Fruit fly (Drosophila melanogaster) whole organism, embryonic: ENCODE data around the gene CG13679.

Experiments
- Abd-B ChIP-seq: fragments of 200-800 bp; sonication (Bioruptor generic); optimal IDR thresholded peaks from 2 replicates; lab custom pipeline; 2018; ENCODE audit warnings: missing biosample characterization, mild to moderate bottlenecking, missing genetic modification characterization, moderate library complexity
- Aef1 ChIP-seq: fragments of 200-800 bp; sonication (Bioruptor generic); IDR thresholded peaks from 3 replicates; pipeline ENCODE4 v1.3.6; 2022; ENCODE audit warnings: missing biosample characterization, missing genetic modification characterization
- CG10543 ChIP-seq: fragments of 200-800 bp; sonication (Bioruptor generic); optimal IDR thresholded peaks from 3 replicates; lab custom pipeline; 2017; ENCODE audit warnings: missing biosample characterization, mild to moderate bottlenecking, missing genetic modification characterization, moderate library complexity
- CG12391 ChIP-seq: fragments of 200-800 bp; sonication (Bioruptor generic); optimal IDR thresholded peaks from 3 replicates; lab custom pipeline; 2018; ENCODE audit warnings: missing biosample characterization, mild to moderate bottlenecking, missing genetic modification characterization, moderate library complexity
- CG14667 ChIP-seq: fragments of 200-800 bp; sonication (Bioruptor generic); IDR thresholded peaks from 2 replicates; pipeline ENCODE4 v1.3.6; 2022; ENCODE audit warnings: missing biosample characterization, missing genetic modification characterization
- CG16813 ChIP-seq: fragments of 200-800 bp; sonication (Bioruptor generic); IDR thresholded peaks from 3 replicates; pipeline ENCODE4 v1.3.6; 2022; ENCODE audit warnings: missing biosample characterization, missing genetic modification characterization; ENCODE audit not compliant: partially characterized antibody
- CG17802 ChIP-seq: fragments of 200-800 bp; sonication (Bioruptor generic); optimal IDR thresholded peaks from 2 replicates; lab custom pipeline; 2018; ENCODE audit warnings: missing biosample characterization, mild to moderate bottlenecking, missing genetic modification characterization, moderate library complexity
- CG18011 ChIP-seq: fragments of 200-800 bp; sonication (Bioruptor generic); optimal IDR thresholded peaks from 2 replicates; lab custom pipeline; 2017; ENCODE audit warnings: missing biosample characterization, missing genetic modification characterization, mild to moderate bottlenecking, moderate library complexity, missing genotype
- CG2199 ChIP-seq: fragments of 200-800 bp; sonication (Bioruptor generic); IDR thresholded peaks from 3 replicates; pipeline ENCODE4 v1.3.6; 2022; ENCODE audit warnings: missing biosample characterization, missing genetic modification characterization
- CG2202 ChIP-seq: fragments of 200-800 bp; sonication (Bioruptor generic); optimal IDR thresholded peaks from 2 replicates; lab custom pipeline; 2018; ENCODE audit warnings: missing biosample characterization, mild to moderate bottlenecking, missing genetic modification characterization
- CG3065 ChIP-seq: fragments of 200-800 bp; sonication (Bioruptor generic); optimal IDR thresholded peaks from 2 replicates; lab custom pipeline; 2016; ENCODE audit warnings: missing biosample characterization, missing genetic modification characterization
- CG33557 ChIP-seq: fragments of 200-800 bp; sonication (Bioruptor generic); optimal IDR thresholded peaks from 2 replicates; lab custom pipeline; 2019; ENCODE audit warnings: missing biosample characterization, mild to moderate bottlenecking, missing genetic modification characterization, moderate library complexity
- CG3995 ChIP-seq: fragments of 200-800 bp; sonication (Bioruptor generic); optimal IDR thresholded peaks from 3 replicates; lab custom pipeline; 2016; ENCODE audit warnings: missing biosample characterization, missing genetic modification characterization
- CG4707 ChIP-seq: fragments of 200-800 bp; sonication (Bioruptor generic); optimal IDR thresholded peaks from 2 replicates; lab custom pipeline; 2018; ENCODE audit warnings: missing biosample characterization, mild to moderate bottlenecking, missing genetic modification characterization, moderate library complexity
- CG7372 ChIP-seq: fragments of 200-800 bp; sonication (Bioruptor generic); IDR thresholded peaks from 2 replicates; pipeline ENCODE4 v1.3.6; 2022; ENCODE audit warnings: missing biosample characterization, missing genetic modification characterization
- CG7556 ChIP-seq: fragments of 200-800 bp; sonication (Bioruptor generic); optimal IDR thresholded peaks from 2 replicates; lab custom pipeline; 2017; ENCODE audit warnings: missing biosample characterization, mild to moderate bottlenecking, missing genetic modification characterization
- CG7745 ChIP-seq: fragments of 200-800 bp; sonication (Bioruptor generic); optimal IDR thresholded peaks from 2 replicates; lab custom pipeline; 2018; ENCODE audit warnings: missing biosample characterization, mild to moderate bottlenecking, missing genetic modification characterization, moderate library complexity
- CG9876 ChIP-seq: fragments of 200-800 bp; sonication (Bioruptor generic); optimal IDR thresholded peaks from 2 replicates; lab custom pipeline; 2016; ENCODE audit warnings: missing biosample characterization, missing genetic modification characterization
- Doc2 ChIP-seq: fragments of 200-800 bp; sonication (Bioruptor generic); IDR thresholded peaks from 2 replicates; pipeline ENCODE4 v1.3.6; 2022; ENCODE audit warnings: missing biosample characterization, missing genetic modification characterization
- Ets97D ChIP-seq: fragments of 200-800 bp; sonication (Bioruptor generic); optimal IDR thresholded peaks from 3 replicates; lab custom pipeline; 2016; ENCODE audit warnings: missing biosample characterization, missing genetic modification characterization
- HLH4C ChIP-seq: fragments of 200-800 bp; sonication (Bioruptor generic); IDR thresholded peaks from 3 replicates; pipeline ENCODE4 v1.3.6; 2022; ENCODE audit warnings: missing biosample characterization, missing genetic modification characterization; ENCODE audit not compliant: partially characterized antibody
- Hr51 ChIP-seq, 2 experiments: fragments of 200-800 bp; sonication (Bioruptor generic); optimal IDR thresholded peaks; 2 replicates in 1 of 2; 3 replicates in 1 of 2; lab custom pipeline; 2016 to 2018; ENCODE audit warnings: missing biosample characterization in 2 of 2, missing genetic modification characterization in 2 of 2, mild to moderate bottlenecking in 1 of 2, moderate library complexity in 1 of 2
- Kr ChIP-seq: fragments of 200-800 bp; sonication (Bioruptor generic); optimal IDR thresholded peaks from 2 replicates; lab custom pipeline; 2017; ENCODE audit warnings: missing biosample characterization, mild to moderate bottlenecking, missing genetic modification characterization
- Lpt ChIP-seq: fragments of >200 bp; optimal IDR thresholded peaks from 2 replicates; lab custom pipeline; 2018; ENCODE audit warnings: missing biosample characterization, missing genetic modification characterization
- Myb ChIP-seq: fragments of 200-800 bp; sonication (Bioruptor generic); optimal IDR thresholded peaks from 2 replicates; lab custom pipeline; 2016; ENCODE audit warnings: missing biosample characterization, missing genetic modification characterization
- Neu2 ChIP-seq: fragments of 200-800 bp; sonication (Bioruptor generic); optimal IDR thresholded peaks from 3 replicates; lab custom pipeline; 2016; ENCODE audit warnings: missing biosample characterization, missing genetic modification characterization, borderline replicate concordance
- Nf-YC ChIP-seq: fragments of 200-800 bp; optimal IDR thresholded peaks from 3 replicates; lab custom pipeline; 2019; ENCODE audit warnings: missing biosample characterization, mild to moderate bottlenecking, missing genetic modification characterization, moderate library complexity
- Sry-β ChIP-seq: fragments of 200-800 bp; sonication (Bioruptor generic); optimal IDR thresholded peaks from 2 replicates; lab custom pipeline; 2018; ENCODE audit warnings: missing biosample characterization, mild to moderate bottlenecking, missing genetic modification characterization, moderate library complexity
- bbx ChIP-seq: fragments of 200-800 bp; sonication (Bioruptor generic); IDR thresholded peaks from 2 replicates; pipeline ENCODE4 v1.3.6; 2022; ENCODE audit warnings: missing biosample characterization, missing genetic modification characterization; ENCODE audit not compliant: partially characterized antibody
- da ChIP-seq: fragments of 200-800 bp; sonication (Bioruptor generic); optimal IDR thresholded peaks from 2 replicates; lab custom pipeline; 2016; ENCODE audit warnings: missing biosample characterization, missing genetic modification characterization
- ems ChIP-seq: fragments of 200-800 bp; sonication (Bioruptor generic); optimal IDR thresholded peaks from 3 replicates; lab custom pipeline; 2016; ENCODE audit warnings: missing biosample characterization, missing genetic modification characterization
- gcm ChIP-seq: fragments of 200-800 bp; sonication (Bioruptor generic); optimal IDR thresholded peaks from 2 replicates; lab custom pipeline; 2019; ENCODE audit warnings: missing biosample characterization, mild to moderate bottlenecking, missing genetic modification characterization, moderate library complexity
- gsb ChIP-seq: fragments of 200-800 bp; sonication (Bioruptor generic); IDR thresholded peaks from 2 replicates; pipeline ENCODE4 v1.3.6; 2022; ENCODE audit warnings: missing biosample characterization, missing genetic modification characterization
- jing ChIP-seq: fragments of 200-800 bp; sonication (Bioruptor generic); optimal IDR thresholded peaks from 2 replicates; lab custom pipeline; 2018; ENCODE audit warnings: missing biosample characterization, mild to moderate bottlenecking, missing genetic modification characterization
- lab ChIP-seq: fragments of 200-800 bp; sonication (Bioruptor generic); optimal IDR thresholded peaks from 3 replicates; lab custom pipeline; 2017; ENCODE audit warnings: missing biosample characterization, missing genetic modification characterization, mild to moderate bottlenecking, moderate library complexity, missing genetic modification reagents
- lbe ChIP-seq: fragments of 200-800 bp; sonication (Bioruptor generic); optimal IDR thresholded peaks from 2 replicates; lab custom pipeline; 2016; ENCODE audit warnings: missing biosample characterization, mild to moderate bottlenecking, missing genetic modification characterization
- org-1 ChIP-seq: fragments of 200-800 bp; sonication (Bioruptor generic); optimal IDR thresholded peaks from 2 replicates; lab custom pipeline; 2017; ENCODE audit warnings: missing biosample characterization, missing genetic modification characterization
- otp ChIP-seq: fragments of 200-800 bp; sonication (Bioruptor generic); IDR thresholded peaks from 3 replicates; pipeline ENCODE4, ENCODE4 v1.3.6; 2022; ENCODE audit warnings: missing biosample characterization, missing genetic modification characterization
- pnt ChIP-seq: fragments of 200-800 bp; sonication (Bioruptor generic); optimal IDR thresholded peaks from 3 replicates; lab custom pipeline; 2016; ENCODE audit warnings: missing biosample characterization, missing genetic modification characterization
- pros ChIP-seq: fragments of 200-800 bp; sonication (Bioruptor generic); optimal IDR thresholded peaks from 3 replicates; lab custom pipeline; 2019; ENCODE audit warnings: missing biosample characterization, mild to moderate bottlenecking, missing genetic modification characterization, moderate library complexity
- pzg ChIP-seq: fragments of 200-800 bp; sonication (Bioruptor generic); optimal IDR thresholded peaks from 3 replicates; lab custom pipeline; 2018; ENCODE audit warnings: missing biosample characterization, mild to moderate bottlenecking, missing genetic modification characterization, moderate library complexity
- repo ChIP-seq: fragments of 200-800 bp; sonication (Bioruptor generic); optimal IDR thresholded peaks from 2 replicates; lab custom pipeline; 2016; ENCODE audit warnings: missing biosample characterization, missing genetic modification characterization
- sisA ChIP-seq: fragments of 200-800 bp; sonication (Bioruptor generic); IDR thresholded peaks from 2 replicates; pipeline ENCODE4 v1.3.6; 2022; ENCODE audit warnings: missing biosample characterization, missing genetic modification characterization
- sug ChIP-seq: fragments of 200-800 bp; optimal IDR thresholded peaks from 2 replicates; lab custom pipeline; 2019; ENCODE audit warnings: missing biosample characterization, mild to moderate bottlenecking, missing genetic modification characterization, moderate library complexity
- usp ChIP-seq: fragments of >200 bp; optimal IDR thresholded peaks from 2 replicates; lab custom pipeline; 2017; ENCODE audit warnings: missing biosample characterization, missing genetic modification characterization
- vvl ChIP-seq: fragments of 200-800 bp; sonication (Bioruptor generic); IDR thresholded peaks from 2 replicates; pipeline ENCODE4 v1.3.6; 2022; ENCODE audit warnings: missing biosample characterization, missing genetic modification characterization
- zfh1 ChIP-seq: fragments of 200-800 bp; sonication (Bioruptor generic); IDR thresholded peaks from 3 replicates; pipeline ENCODE4 v1.3.6; 2022; ENCODE audit warnings: missing biosample characterization, missing genetic modification characterization

The CG13679 gene

DNA sequence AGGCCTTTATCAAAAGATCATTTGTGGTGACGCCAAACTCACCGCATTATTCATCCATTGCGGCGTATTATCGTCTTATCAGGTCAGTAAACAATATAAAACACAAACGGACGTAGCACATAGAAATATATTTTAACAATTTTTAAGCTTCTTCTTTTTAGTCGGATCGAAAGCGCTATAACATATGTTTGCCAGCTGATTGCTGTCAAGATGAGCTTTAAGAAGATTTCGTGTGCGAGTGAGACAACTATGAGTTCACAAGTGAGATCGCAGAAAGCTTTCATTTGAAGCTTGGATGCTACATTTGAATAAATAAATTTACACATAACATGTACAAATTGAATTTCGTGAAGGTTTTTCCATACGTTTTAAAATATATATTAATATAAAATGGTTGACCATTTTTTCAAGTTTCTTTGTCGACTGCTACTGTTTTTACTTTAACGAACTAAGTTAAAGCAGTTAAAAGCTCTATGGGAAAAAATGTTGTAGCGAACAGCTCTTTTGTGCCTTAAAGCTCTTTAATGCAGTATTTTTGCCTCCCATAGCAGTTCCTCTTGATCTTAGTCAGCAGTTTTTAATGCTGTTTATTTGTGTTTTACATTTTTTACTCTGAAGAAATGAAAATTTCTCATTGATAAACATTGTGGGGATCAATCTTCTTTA is 43.7 kb upstream of the CG13679 start, which contains the start of gene CG42445 (continued):
- TF ChIP-seq bbx (no peak), CG33557 (GFP tag; lab: Kevin White, UChicago) (no peak), lbe (GFP tag; lab: Kevin White, UChicago) (peak; percentile 53), Nf-YC (tag; lab: Kevin White, UChicago) (peak; percentile 20)

DNA sequence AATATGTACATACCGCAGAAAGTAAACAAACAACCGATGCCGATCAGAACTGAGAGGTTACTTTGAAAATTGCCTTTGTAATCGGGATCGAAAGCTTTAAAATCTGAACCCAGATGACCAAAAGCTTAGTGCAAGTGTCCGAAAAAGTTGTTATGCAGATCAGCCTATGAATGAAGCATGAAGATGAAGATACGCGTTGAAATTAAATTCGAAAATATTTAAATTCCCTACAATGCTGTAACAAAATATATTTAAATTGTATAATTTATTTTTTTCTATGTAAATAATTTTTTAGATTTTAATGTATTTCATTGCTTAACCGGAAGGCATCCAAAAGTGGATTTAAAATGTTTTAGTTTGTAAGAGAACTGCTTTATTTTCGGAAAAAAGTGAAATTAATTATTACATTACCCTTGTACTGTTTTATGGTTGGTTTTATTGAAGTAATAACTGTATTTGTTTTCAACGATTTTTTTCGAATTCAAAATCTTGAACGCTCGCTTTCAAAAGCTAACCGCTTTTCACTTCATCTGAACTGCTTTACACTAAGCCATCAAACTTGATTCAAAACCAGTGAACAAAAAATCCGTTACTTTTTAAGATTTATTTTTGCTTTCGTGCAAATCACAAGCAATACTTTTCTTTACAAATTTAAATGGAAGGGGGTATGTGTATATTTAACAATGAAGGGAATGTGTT is 42.7 kb upstream of the CG13679 start, which contains the start of gene CG43886:
Gene CG43886 (minus strand): TSS at position 51 of the 699 bp plus-strand sequence.
- no peak for TF ChIP-seq sug (tag; lab: Kevin White, UChicago)
- TF ChIP-seq Lpt (GFP tag; lab: Kevin White, UChicago): no peak
- no peak for TF ChIP-seq CG12391 (tag; lab: Kevin White, UChicago)
- TF ChIP-seq Sry-β: no peak
- no peak for TF ChIP-seq CG16813
- TF ChIP-seq HLH4C (GFP tag; lab: Robert Waterston, UW): no peak
- no peak for TF ChIP-seq Aef1 (GFP tag; lab: Robert Waterston, UW)
- TF ChIP-seq Ets97D (GFP tag; lab: Kevin White, UChicago): no peak
- no peak for TF ChIP-seq CG3065 (GFP tag; lab: Kevin White, UChicago)
- TF ChIP-seq CG2202 (tag; lab: Kevin White, UChicago): no peak
- no peak for TF ChIP-seq pnt (GFP tag; lab: Kevin White, UChicago)
- no peak for TF ChIP-seq pros (GFP tag; lab: Kevin White, UChicago)
- TF ChIP-seq pzg (GFP tag; lab: Kevin White, UChicago): peak; percentile 21
- no peak for TF ChIP-seq CG9876
- no peak for TF ChIP-seq da (GFP tag; lab: Kevin White, UChicago)
- TF ChIP-seq jing (GFP tag; lab: Kevin White, UChicago): no peak
- TF ChIP-seq CG18011 (GFP tag; lab: Kevin White, UChicago): peak; percentile 96
- TF ChIP-seq Abd-B (GFP tag; lab: Kevin White, UChicago): peak; percentile 60
- TF ChIP-seq CG14667 (GFP tag; lab: Robert Waterston, UW): no peak
- no peak for TF ChIP-seq otp
- TF ChIP-seq CG10543 (GFP tag; lab: Kevin White, UChicago): no peak
- no peak for TF ChIP-seq CG7556 (GFP tag; lab: Kevin White, UChicago)
- peak; percentile 99 for TF ChIP-seq Myb (GFP tag; lab: Kevin White, UChicago)
- TF ChIP-seq Kr (GFP tag; lab: Kevin White, UChicago): no peak
- TF ChIP-seq Neu2: no peak
- TF ChIP-seq gsb (GFP tag; lab: Robert Waterston, UW): no peak
- no peak for TF ChIP-seq zfh1 (GFP tag; lab: Robert Waterston, UW)
- no peak for TF ChIP-seq ems
- no peak for TF ChIP-seq sisA
- TF ChIP-seq Doc2 (GFP tag; lab: Robert Waterston, UW): no peak
- no peak for TF ChIP-seq usp (GFP tag; lab: Kevin White, UChicago)
- TF ChIP-seq gcm (GFP tag; lab: Kevin White, UChicago): no peak
- no peak for TF ChIP-seq CG2199
- TF ChIP-seq Hr51 (GFP tag; optimal IDR thresholded peaks at IDR 0.05; lab: Kevin White, UChicago): no peak
- TF ChIP-seq CG3995: peak; percentile 6
- no peak for TF ChIP-seq CG4707 (GFP tag; lab: Kevin White, UChicago)
- TF ChIP-seq CG7372 (GFP tag; lab: Robert Waterston, UW): no peak
- no peak for TF ChIP-seq org-1 (GFP tag; lab: Kevin White, UChicago)
- no peak for TF ChIP-seq CG7745 (tag; lab: Kevin White, UChicago)
- no peak for TF ChIP-seq repo (GFP tag; lab: Kevin White, UChicago)
- peak; percentile 49; the same call in 1 of the 2 replicates for TF ChIP-seq vvl (GFP tag; lab: Robert Waterston, UW)
- no peak for TF ChIP-seq lab
- TF ChIP-seq CG17802 (tag; lab: Kevin White, UChicago): no peak
